Worm (Caenorhabditis elegans) whole organism, L3 larva: ENCODE results near the gene Y43F8B.11.

Experiments used
- ZK546.5 ChIP-seq: sonication (generic microtip); optimal IDR thresholded peaks from 2 replicates; lab custom pipeline; 2017; ENCODE audit warnings: missing biosample characterization, missing genetic modification characterization
- aly-2 ChIP-seq: fragments of 150-350 bp; optimal IDR thresholded peaks from 2 replicates; lab custom pipeline; 2014; ENCODE audit warnings: missing biosample characterization, missing genetic modification characterization
- ceh-16 ChIP-seq: sonication (generic microtip); optimal IDR thresholded peaks from 2 replicates; lab custom pipeline; 2017; ENCODE audit warnings: missing biosample characterization, missing genetic modification characterization
- ceh-82 ChIP-seq: fragments of 150-350 bp; optimal IDR thresholded peaks from 2 replicates; lab custom pipeline; 2014; ENCODE audit warnings: missing biosample characterization, missing genetic modification characterization
- ceh-9 ChIP-seq: sonication (generic microtip); optimal IDR thresholded peaks from 2 replicates; lab custom pipeline; 2018; ENCODE audit warnings: missing biosample characterization, missing genetic modification characterization
- daf-12 ChIP-seq: fragments of 150-350 bp; optimal IDR thresholded peaks from 2 replicates; lab custom pipeline; 2014; ENCODE audit warnings: missing biosample characterization, missing genetic modification reagents, missing genetic modification characterization
- egl-27 ChIP-seq: sonication (generic microtip); optimal IDR thresholded peaks from 4 replicates; lab custom pipeline; 2017; ENCODE audit warnings: missing biosample characterization, missing genetic modification reagents, missing genetic modification characterization
- egl-5 ChIP-seq: fragments of 150-350 bp; optimal IDR thresholded peaks from 2 replicates; lab custom pipeline; 2017; ENCODE audit warnings: missing biosample characterization, missing genetic modification reagents, missing genetic modification characterization, inconsistent platforms
- elt-1 ChIP-seq: fragments of 150-350 bp; optimal IDR thresholded peaks from 2 replicates; lab custom pipeline; 2014; ENCODE audit warnings: missing biosample characterization, missing genetic modification characterization
- elt-2 ChIP-seq: sonication (generic microtip); optimal IDR thresholded peaks from 2 replicates; lab custom pipeline; 2016; ENCODE audit warnings: missing genetic modification reagents, mild to moderate bottlenecking, missing genetic modification characterization, missing compliant biosample characterization
- elt-3 ChIP-seq, 3 experiments: fragments of 150-350 bp in 1 of 3; sonication (generic microtip) in 2 of 3; optimal IDR thresholded peaks; 2 replicates in 2 of 3; 4 replicates in 1 of 3; lab custom pipeline; 2014 to 2017; ENCODE audit warnings: missing biosample characterization in 3 of 3, missing genetic modification characterization in 3 of 3
- eor-1 ChIP-seq, 2 experiments: fragments of 150-350 bp; optimal IDR thresholded peaks; 2 replicates each; lab custom pipeline; 2014 to 2018; ENCODE audit warnings: missing biosample characterization in 2 of 2, missing genetic modification characterization in 2 of 2
- fkh-2 ChIP-seq: fragments of 150-350 bp; optimal IDR thresholded peaks from 2 replicates; lab custom pipeline; 2014; ENCODE audit warnings: missing biosample characterization, missing genetic modification reagents, missing genetic modification characterization
- hmg-11 ChIP-seq: sonication (generic microtip); optimal IDR thresholded peaks from 2 replicates; lab custom pipeline; 2016; ENCODE audit warnings: missing genetic modification characterization, missing compliant biosample characterization
- jun-1 ChIP-seq: fragments of 150-350 bp; optimal IDR thresholded peaks from 2 replicates; lab custom pipeline; 2014; ENCODE audit warnings: missing biosample characterization, missing genetic modification reagents, missing genetic modification characterization
- lin-15B ChIP-seq: fragments of 150-350 bp; optimal IDR thresholded peaks from 2 replicates; lab custom pipeline; 2014; ENCODE audit warnings: missing biosample characterization, missing genetic modification characterization
- lsy-12 ChIP-seq: sonication (generic microtip); optimal IDR thresholded peaks from 2 replicates; lab custom pipeline; 2016; ENCODE audit warnings: mild to moderate bottlenecking, missing genetic modification characterization, missing compliant biosample characterization
- mdl-1 ChIP-seq: fragments of 150-350 bp; optimal IDR thresholded peaks from 2 replicates; lab custom pipeline; 2014; ENCODE audit warnings: missing biosample characterization, missing genetic modification characterization
- mml-1 ChIP-seq: fragments of 150-350 bp; sonication (generic microtip); optimal IDR thresholded peaks from 3 replicates; lab custom pipeline; 2014; ENCODE audit warnings: missing biosample characterization, missing genetic modification characterization
- nfya-1 ChIP-seq: sonication (generic microtip); optimal IDR thresholded peaks from 2 replicates; lab custom pipeline; 2017; ENCODE audit warnings: missing genetic modification characterization, mild to moderate bottlenecking, missing compliant biosample characterization, antibody characterized with exemption, moderate library complexity; ENCODE audit not compliant: insufficient read depth
- nhr-11 ChIP-seq: fragments of 150-350 bp; optimal IDR thresholded peaks from 2 replicates; lab custom pipeline; 2014; ENCODE audit warnings: missing biosample characterization, missing genetic modification characterization
- nhr-12 ChIP-seq: fragments of 150-350 bp; optimal IDR thresholded peaks from 2 replicates; lab custom pipeline; 2014; ENCODE audit warnings: missing biosample characterization, missing genetic modification characterization
- nhr-28 ChIP-seq: fragments of 150-350 bp; optimal IDR thresholded peaks from 2 replicates; lab custom pipeline; 2014; ENCODE audit warnings: missing biosample characterization, missing genetic modification characterization
- nhr-76 ChIP-seq: fragments of 150-350 bp; sonication (generic microtip); optimal IDR thresholded peaks from 5 replicates; lab custom pipeline; 2014; ENCODE audit warnings: missing biosample characterization, missing genetic modification characterization
- nhr-77 ChIP-seq: fragments of 150-350 bp; optimal IDR thresholded peaks from 2 replicates; lab custom pipeline; 2014; ENCODE audit warnings: missing biosample characterization, missing genetic modification characterization
- pha-4 ChIP-seq: fragments of 150-350 bp; optimal IDR thresholded peaks from 2 replicates; lab custom pipeline; 2014; ENCODE audit warnings: missing biosample characterization, missing genetic modification reagents, missing genetic modification characterization
- pqm-1 ChIP-seq: fragments of 150-350 bp; optimal IDR thresholded peaks from 2 replicates; lab custom pipeline; 2017; ENCODE audit warnings: missing biosample characterization, missing genetic modification characterization, inconsistent platforms
- sea-2 ChIP-seq: fragments of 150-350 bp; sonication (generic microtip); optimal IDR thresholded peaks from 4 replicates; lab custom pipeline; 2014; ENCODE audit warnings: missing biosample characterization, missing genetic modification reagents, missing genetic modification characterization
- tbx-2 ChIP-seq: sonication (generic microtip); optimal IDR thresholded peaks from 2 replicates; lab custom pipeline; 2016; ENCODE audit warnings: mild to moderate bottlenecking, missing genetic modification characterization, missing compliant biosample characterization
- unc-62 ChIP-seq: fragments of 150-350 bp; sonication (generic microtip); optimal IDR thresholded peaks from 4 replicates; lab custom pipeline; 2014; ENCODE audit warnings: missing biosample characterization, missing genetic modification reagents, missing genetic modification characterization

Y43F8B.11 gene

DNA sequence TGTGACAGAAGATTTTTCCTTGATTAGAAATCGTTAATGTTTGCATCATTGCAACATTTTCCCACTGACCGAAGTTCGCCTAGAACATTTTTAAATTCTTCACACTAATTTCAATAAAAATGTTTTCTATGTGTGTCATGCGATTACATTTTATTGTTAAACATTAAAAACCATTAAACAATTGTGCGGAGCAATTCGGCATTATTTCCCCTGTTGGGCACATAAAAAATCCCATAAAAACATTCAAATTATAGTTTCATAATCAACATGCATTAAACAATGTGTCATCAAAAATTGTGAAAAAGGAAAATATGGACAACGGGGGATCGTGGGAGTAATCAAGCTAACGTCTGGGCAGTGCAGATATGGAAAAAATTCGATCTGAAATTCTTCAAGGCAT, 11.0 kb upstream of the Y43F8B.11 start:
- TF ChIP-seq elt-2 (tag; lab: Kevin White, UChicago) (peak; percentile 56), pqm-1 (tag; lab: Kevin White, UChicago) (peak; percentile 8)

ce11 chrV:19462020-19462419, 8.5 kb upstream of the Y43F8B.11 start, which contains the start of gene Y43F8B.15:
Y43F8B.15 (minus strand) TSS chrV:19462120.
- TF ChIP-seq unc-62 (GFP tag; lab: Kevin White, UChicago) = no peak
- TF ChIP-seq egl-27 (tag; lab: Kevin White, UChicago) = no peak
- TF ChIP-seq mml-1 (tag; lab: Kevin White, UChicago) = no peak
- TF ChIP-seq nhr-77 (tag; lab: Kevin White, UChicago) = no peak
- TF ChIP-seq elt-3 (tag; optimal IDR thresholded peaks at IDR 0.05; lab: Kevin White, UChicago) = no peak
- no peak for TF ChIP-seq aly-2
- no peak for TF ChIP-seq daf-12 (tag; lab: Kevin White, UChicago)
- no peak for TF ChIP-seq sea-2 (GFP tag; lab: Kevin White, UChicago)
- no peak for TF ChIP-seq nhr-28 (tag; lab: Kevin White, UChicago)
- no peak for TF ChIP-seq jun-1 (tag; lab: Kevin White, UChicago)
- no peak for TF ChIP-seq fkh-2 (tag; lab: Kevin White, UChicago)
- no peak for TF ChIP-seq eor-1 (tag; optimal IDR thresholded peaks at IDR 0.05; lab: Kevin White, UChicago)
- no peak for TF ChIP-seq nhr-12 (tag; lab: Kevin White, UChicago)
- no peak for TF ChIP-seq tbx-2
- no peak for TF ChIP-seq nhr-11
- TF ChIP-seq lin-15B (tag; lab: Kevin White, UChicago) = no peak
- no peak for TF ChIP-seq mdl-1 (tag; lab: Kevin White, UChicago)

- TF ChIP-seq ceh-16 (tag; lab: Kevin White, UChicago) (no peak), egl-5 (tag; lab: Kevin White, UChicago) (no peak), nhr-28 (tag; lab: Kevin White, UChicago) (no peak), ZK546.5 (no peak), ceh-9 (no peak), elt-2 (tag; lab: Kevin White, UChicago) (no peak)
- TF ChIP-seq, all 47 proteins: peak for 0
Observed at ce11 chrV:19462612-19463011, 7.9 kb upstream of the Y43F8B.11 start, which contains the start of gene Y43F8B.25. Y43F8B.25 (plus strand) TSS chrV:19462912.

- peak; percentile 63 for TF ChIP-seq pqm-1 (tag; lab: Kevin White, UChicago)
- peak; percentile 41 for TF ChIP-seq jun-1 (tag; lab: Kevin White, UChicago)
- TF ChIP-seq nhr-12 (tag; lab: Kevin White, UChicago) = no peak
- peak; percentile 52 for TF ChIP-seq pha-4 (tag; lab: Kevin White, UChicago)
- TF ChIP-seq elt-2 (tag; lab: Kevin White, UChicago) = peak; percentile 81
Observed at ce11 chrV:19467574-19467973, 2.9 kb upstream of the Y43F8B.11 start, which contains the start of gene Y43F8B.23. Y43F8B.23 (minus strand) TSS chrV:19467648.

DNA sequence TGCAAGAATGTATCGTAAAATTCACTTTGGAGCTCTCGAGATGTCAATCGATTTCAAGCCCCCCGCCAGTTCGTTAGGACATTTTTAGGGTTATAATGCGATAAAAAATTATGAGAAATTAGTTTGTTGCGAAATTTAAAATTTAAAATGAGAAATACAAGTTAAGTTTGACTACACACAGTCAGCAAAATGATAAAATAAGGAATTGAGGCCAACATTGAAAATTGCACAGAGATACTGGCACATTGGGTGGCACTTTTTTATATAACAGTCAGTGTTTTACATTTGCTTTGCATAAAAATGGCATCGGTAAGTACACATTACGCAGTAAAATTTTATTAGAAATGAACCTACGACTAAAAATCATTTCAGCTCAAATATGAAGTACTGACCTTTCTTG, 2.4 kb upstream of the Y43F8B.11 start, which contains the start of gene Y43F8B.12:
TSS of gene Y43F8B.12 (plus strand) at position 301 of the 400 bp plus-strand sequence.
- TF ChIP-seq ceh-82 (tag; lab: Kevin White, UChicago) (no peak), nhr-12 (tag; lab: Kevin White, UChicago) (no peak), elt-3 (tag; optimal IDR thresholded peaks at IDR 0.05; lab: Kevin White, UChicago) (no peak), jun-1 (tag; lab: Kevin White, UChicago) (no peak), lsy-12 (tag; lab: Kevin White, UChicago) (no peak), elt-2 (tag; lab: Kevin White, UChicago) (no peak), nhr-76 (tag; lab: Kevin White, UChicago) (no peak)
- TF ChIP-seq, all 47 proteins: peak for 0

DNA sequence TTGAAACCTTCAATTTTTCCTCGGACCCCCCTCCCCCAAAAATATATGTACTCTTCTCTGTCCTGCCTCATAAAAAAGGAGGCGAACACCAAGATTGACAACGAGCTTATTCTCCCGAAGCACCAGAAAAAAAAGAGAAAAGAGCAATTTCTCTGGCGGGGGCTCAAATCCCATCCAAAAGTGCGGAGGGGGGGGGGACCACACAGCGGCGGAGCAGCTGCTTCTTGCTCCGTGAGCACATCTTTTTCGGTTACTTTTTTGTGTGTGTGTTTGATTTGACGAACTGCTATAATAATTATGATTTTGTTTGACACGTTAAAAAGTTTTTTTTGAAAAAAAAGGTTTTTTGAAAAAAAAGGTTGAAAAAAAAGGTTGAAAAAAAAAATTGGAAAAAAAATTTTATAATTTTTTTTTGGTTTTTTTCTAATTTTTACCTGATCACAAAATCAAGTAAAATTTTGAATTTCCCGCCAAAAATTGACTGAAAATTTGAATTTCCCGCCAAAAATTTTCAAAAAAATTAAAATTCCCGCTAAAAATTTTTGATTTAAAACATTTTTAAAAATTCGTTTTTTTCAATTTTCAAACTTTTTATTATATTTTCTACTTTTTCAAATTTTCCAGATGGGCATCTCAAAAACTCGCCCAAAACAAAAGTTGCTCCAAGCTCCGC, 3.5 kb downstream of the Y43F8B.11 start, which contains the start of gene Y43F8B.10:
TSS of gene Y43F8B.10 (plus strand) at position 623 of the 673 bp plus-strand sequence.
- TF ChIP-seq elt-1 (no peak), hmg-11 (no peak), nfya-1 (tag; lab: Kevin White, UChicago) (peak; percentile 9), ceh-9 (no peak), lsy-12 (tag; lab: Kevin White, UChicago) (no peak)
